Fruit fly (Drosophila melanogaster): Measurements from ENCODE around the gene Ufsp2.

Gene Ufsp2

DNA sequence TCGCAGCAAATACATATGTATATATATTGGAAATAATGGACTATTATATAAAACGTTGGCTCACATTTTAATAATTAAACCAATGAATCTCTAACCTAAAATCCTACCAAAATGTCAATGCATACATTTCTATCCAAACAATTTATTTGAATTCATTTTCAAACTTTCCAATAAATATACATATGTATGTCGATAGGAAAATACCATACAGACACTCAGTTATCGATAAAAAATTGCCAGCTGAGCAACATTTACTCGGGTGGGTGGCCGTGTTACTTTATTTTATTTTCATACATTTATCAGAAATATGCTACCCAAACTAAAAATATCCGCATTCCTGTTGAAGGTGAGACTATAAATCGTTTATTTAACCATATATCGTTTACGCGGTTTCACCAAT, at the start of gene Ufsp2:
Gene Ufsp2, plus strand, starts transcription at position 214 of the 400 bp plus-strand sequence.
- no peak for TF ChIP-seq CrebA (GFP tag; optimal IDR thresholded peaks at IDR 0.05; ENCODE audit: borderline replicate concordance)
- TF ChIP-seq Myc (optimal IDR thresholded peaks at IDR 0.05): no peak

DNA sequence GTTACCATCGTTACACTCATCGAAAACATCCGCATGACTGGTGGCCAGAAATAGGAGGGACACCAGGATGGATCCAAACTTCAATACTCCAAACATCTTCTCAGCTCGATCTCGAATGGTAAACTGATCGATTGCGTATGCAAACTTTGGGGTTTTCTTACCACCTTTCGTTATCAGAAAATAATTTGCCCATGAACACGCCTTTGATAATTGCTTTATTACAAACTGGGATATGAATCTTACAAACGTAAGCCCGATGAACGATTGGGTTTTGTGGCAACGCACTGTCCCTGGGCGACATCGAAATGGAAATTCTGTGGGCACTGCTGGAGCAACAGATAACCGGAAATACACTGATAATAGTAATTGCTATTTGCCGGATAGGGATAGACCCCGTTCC, 49.7 kb upstream of the Ufsp2 start, which contains the start of gene CG33985:
Gene CG33985, minus strand, starts transcription at position 101 of the 400 bp plus-strand sequence.
- TF ChIP-seq Hr83 (GFP tag; optimal IDR thresholded peaks at IDR 0.05; ENCODE audit: poor library complexity, severe bottlenecking) (no peak), dsf (GFP tag; optimal IDR thresholded peaks at IDR 0.05; ENCODE audit: borderline replicate concordance) (no peak), h (GFP tag; optimal IDR thresholded peaks at IDR 0.05) (no peak), dmrt93B (GFP tag; optimal IDR thresholded peaks at IDR 0.05) (no peak), N (GFP tag; optimal IDR thresholded peaks at IDR 0.05) (no peak)

DNA sequence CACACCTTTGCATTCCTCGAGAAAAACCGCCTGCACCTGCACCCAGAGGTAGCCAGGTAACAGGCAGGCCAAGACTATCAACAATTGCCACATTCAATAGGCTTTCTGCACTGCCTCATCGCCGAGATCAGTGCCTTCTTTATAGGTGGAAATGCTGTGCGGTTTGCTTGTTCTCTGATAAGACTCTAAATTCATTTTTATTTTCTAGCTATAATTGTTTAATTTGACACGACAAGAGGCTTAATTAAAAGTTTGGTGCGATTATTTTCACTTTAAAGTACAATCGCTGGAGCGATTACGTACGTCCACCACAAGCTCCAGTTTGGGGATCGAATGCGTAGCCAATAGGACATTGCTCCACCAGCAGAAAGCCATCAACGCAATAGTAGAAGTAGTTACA, 49.0 kb upstream of the Ufsp2 start, which contains the start of gene CG42729:
Gene CG42729, minus strand, starts transcription at position 101 of the 400 bp plus-strand sequence.
- no peak for TF ChIP-seq dsf (GFP tag; optimal IDR thresholded peaks at IDR 0.05; ENCODE audit: borderline replicate concordance)
- no peak for TF ChIP-seq sage (GFP tag; optimal IDR thresholded peaks at IDR 0.05)
- no peak for TF ChIP-seq GATAd (GFP tag; optimal IDR thresholded peaks at IDR 0.05)
- TF ChIP-seq ey (GFP tag; optimal IDR thresholded peaks at IDR 0.05): no peak
- no peak for TF ChIP-seq br (GFP tag; optimal IDR thresholded peaks at IDR 0.05)
- no peak for TF ChIP-seq CG9705 (GFP tag; optimal IDR thresholded peaks at IDR 0.05)
- no peak for TF ChIP-seq h (GFP tag; optimal IDR thresholded peaks at IDR 0.05)
- TF ChIP-seq sv (GFP tag; optimal IDR thresholded peaks at IDR 0.05): no peak
- TF ChIP-seq jim (GFP tag; optimal IDR thresholded peaks at IDR 0.05): no peak
- no peak for TF ChIP-seq Dif (GFP tag; optimal IDR thresholded peaks at IDR 0.05; ENCODE audit: partially characterized antibody)
- TF ChIP-seq pan (optimal IDR thresholded peaks at IDR 0.05): no peak
- no peak for TF ChIP-seq Jra (GFP tag; optimal IDR thresholded peaks at IDR 0.05)
- TF ChIP-seq dmrt93B (GFP tag; optimal IDR thresholded peaks at IDR 0.05): no peak
- TF ChIP-seq Hr78 (GFP tag; optimal IDR thresholded peaks at IDR 0.05): no peak
- TF ChIP-seq Sp1 (GFP tag; optimal IDR thresholded peaks at IDR 0.05): no peak

DNA sequence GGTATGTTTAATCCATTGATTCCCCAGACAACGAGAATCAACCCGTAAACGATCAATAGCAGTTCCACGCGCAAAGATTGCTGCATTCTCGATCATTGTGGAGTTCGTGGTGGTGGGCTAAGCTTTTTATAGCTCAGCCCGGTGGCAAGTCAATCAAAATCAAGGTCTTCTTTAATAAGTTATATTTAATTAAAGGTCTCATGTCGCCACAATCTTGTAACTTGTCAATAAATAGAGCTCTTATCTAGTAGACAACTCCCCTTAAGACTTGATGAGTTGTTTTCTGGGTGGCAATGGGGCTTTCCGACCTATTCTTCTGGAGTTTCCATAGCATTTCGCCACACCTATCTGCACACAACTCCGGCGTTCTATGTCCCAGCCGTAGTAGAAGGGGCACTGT, 48.3 kb upstream of the Ufsp2 start, which contains the start of gene CG42728:
Gene CG42728, minus strand, starts transcription at position 101 of the 400 bp plus-strand sequence.
- TF ChIP-seq foxo (GFP tag; optimal IDR thresholded peaks at IDR 0.05) (no peak), Sp1 (GFP tag; optimal IDR thresholded peaks at IDR 0.05) (no peak), CrebA (GFP tag; optimal IDR thresholded peaks at IDR 0.05; ENCODE audit: borderline replicate concordance) (no peak), Mio (GFP tag; optimal IDR thresholded peaks at IDR 0.05) (no peak), rgr (GFP tag; optimal IDR thresholded peaks at IDR 0.05) (no peak), CG9705 (GFP tag; optimal IDR thresholded peaks at IDR 0.05) (no peak), sage (GFP tag; optimal IDR thresholded peaks at IDR 0.05) (no peak), usp (GFP tag; optimal IDR thresholded peaks at IDR 0.05) (no peak), dl (GFP tag; optimal IDR thresholded peaks at IDR 0.05; ENCODE audit: insufficient read depth in 1 of 2, partially characterized antibody in 2 of 2) (no peak), brk (GFP tag; optimal IDR thresholded peaks at IDR 0.05) (no peak)

DNA sequence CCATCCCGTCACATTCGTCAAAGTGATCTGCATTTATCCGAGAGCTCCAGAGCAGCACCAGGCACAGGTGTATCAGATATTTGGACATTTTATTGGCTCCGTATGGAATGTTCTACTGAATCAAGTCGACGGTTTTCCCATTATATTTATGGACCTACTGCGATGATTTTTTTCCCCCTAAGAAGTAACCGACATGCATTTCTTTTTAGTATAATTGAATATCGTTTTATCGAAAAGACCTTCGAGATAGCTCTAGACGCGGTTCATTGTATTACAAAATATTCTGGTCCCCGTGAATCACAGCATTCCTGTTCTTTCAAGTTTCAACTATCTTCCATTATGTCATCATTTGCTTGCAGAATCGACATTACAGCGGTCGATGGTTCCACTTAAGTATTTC, 47.2 kb upstream of the Ufsp2 start, which contains the start of gene obst-H:
Gene obst-H, minus strand, starts transcription at position 101 of the 400 bp plus-strand sequence.
- TF ChIP-seq HLH106 (tag; optimal IDR thresholded peaks at IDR 0.05) (no peak), brk (GFP tag; optimal IDR thresholded peaks at IDR 0.05) (no peak), Dif (GFP tag; optimal IDR thresholded peaks at IDR 0.05; ENCODE audit: partially characterized antibody) (no peak), N (GFP tag; optimal IDR thresholded peaks at IDR 0.05) (no peak), tai (GFP tag; optimal IDR thresholded peaks at IDR 0.05) (no peak), woc (GFP tag; optimal IDR thresholded peaks at IDR 0.05) (no peak), sage (GFP tag; optimal IDR thresholded peaks at IDR 0.05) (no peak)

DNA sequence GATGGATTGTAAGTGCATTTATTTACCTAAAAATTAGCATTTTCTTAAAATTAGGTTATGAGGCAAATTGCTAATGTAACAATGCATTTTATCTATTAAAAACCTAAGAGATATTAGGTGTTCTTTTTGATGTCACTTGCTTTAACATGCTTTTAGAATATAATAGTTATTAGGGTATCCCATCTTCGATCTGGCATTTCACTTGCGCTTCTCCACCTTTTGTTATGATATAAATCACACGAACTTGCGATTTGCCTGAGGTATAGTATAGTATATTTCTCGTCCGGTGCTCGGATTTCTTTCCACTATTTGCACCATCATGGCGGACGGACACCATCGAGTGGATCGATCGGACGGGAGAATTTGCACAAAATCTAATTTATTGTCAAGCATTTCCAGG, 46.3 kb upstream of the Ufsp2 start:
- TF ChIP-seq psq (GFP tag; optimal IDR thresholded peaks at IDR 0.05): no peak
- TF ChIP-seq tai (GFP tag; optimal IDR thresholded peaks at IDR 0.05): no peak
